Fruit fly (Drosophila melanogaster): Measurements from ENCODE around the gene Nepl16.

The Nepl16 gene

DNA sequence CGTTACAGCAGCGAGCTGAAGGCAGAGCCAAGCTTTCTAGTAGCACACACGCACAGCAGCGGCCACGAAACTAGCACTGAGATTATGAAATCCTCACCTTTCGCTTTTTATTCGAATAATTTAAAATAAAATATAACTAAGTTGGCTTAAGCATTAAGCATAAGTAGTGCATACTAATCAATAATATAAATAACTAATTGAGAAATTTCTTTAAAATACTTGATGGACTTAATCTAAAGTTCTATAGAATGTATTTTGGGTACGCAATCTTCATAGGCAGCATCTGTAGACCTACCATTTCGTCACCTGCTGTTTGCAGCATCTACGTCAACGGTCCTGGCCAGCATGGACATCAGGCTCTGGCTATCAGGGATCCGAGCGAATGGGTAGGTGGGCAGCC is 40.0 kb upstream of the Nepl16 start (continued):
- TF ChIP-seq D (optimal IDR thresholded peaks at IDR 0.05), result no peak
- TF ChIP-seq D (GFP tag; optimal IDR thresholded peaks at IDR 0.05), result no peak
- TF ChIP-seq ro (GFP tag; IDR thresholded peaks at IDR 0.05), result no peak
- TF ChIP-seq Meics (GFP tag; optimal IDR thresholded peaks at IDR 0.05), result peak; percentile 45
- TF ChIP-seq lab (GFP tag; optimal IDR thresholded peaks at IDR 0.05), result peak; percentile 55
- peak; percentile 58 for TF ChIP-seq CG7556 (GFP tag; optimal IDR thresholded peaks at IDR 0.05)
- peak; percentile 19 for TF ChIP-seq CG17359 (tag; optimal IDR thresholded peaks at IDR 0.05)
- TF ChIP-seq CG2120 (GFP tag; optimal IDR thresholded peaks at IDR 0.05), result peak; percentile 36
- no peak for TF ChIP-seq gsb-n (tag; optimal IDR thresholded peaks at IDR 0.05)
- peak; percentile 61; the same call in 2 of the 3 replicates for TF ChIP-seq row (GFP tag; IDR thresholded peaks at IDR 0.05)
- TF ChIP-seq Hr78 (GFP tag; optimal IDR thresholded peaks at IDR 0.05), result no peak
- TF ChIP-seq CG2889 (GFP tag; IDR thresholded peaks at IDR 0.05), result no peak
- TF ChIP-seq gt (GFP tag; IDR thresholded peaks at IDR 0.05), result no peak
- peak; percentile 13 for TF ChIP-seq CG10209 (GFP tag; optimal IDR thresholded peaks at IDR 0.05)
- no peak for TF ChIP-seq C15 (GFP tag; IDR thresholded peaks at IDR 0.05)
- peak; percentile 36 for TF ChIP-seq CG13424 (tag; optimal IDR thresholded peaks at IDR 0.05)
- TF ChIP-seq CG12219 (GFP tag; optimal IDR thresholded peaks at IDR 0.05), result peak; percentile 7
- TF ChIP-seq CG15514 (GFP tag; optimal IDR thresholded peaks at IDR 0.05), result peak; percentile 13
- TF ChIP-seq sqz (GFP tag; optimal IDR thresholded peaks at IDR 0.05), result no peak
- peak; percentile 46 for TF ChIP-seq grau (tag; optimal IDR thresholded peaks at IDR 0.05)
- TF ChIP-seq cwo (GFP tag; optimal IDR thresholded peaks at IDR 0.05), result peak; percentile 50
- TF ChIP-seq org-1 (GFP tag; optimal IDR thresholded peaks at IDR 0.05), result peak; percentile 10
- peak; percentile 29 for TF ChIP-seq Hand (GFP tag; optimal IDR thresholded peaks at IDR 0.05)
- no peak for TF ChIP-seq BEAF-32 (GFP tag; optimal IDR thresholded peaks at IDR 0.05)
- TF ChIP-seq dmrt99B (tag; optimal IDR thresholded peaks at IDR 0.05), result peak; percentile 52
- peak; percentile 47 for TF ChIP-seq gem (tag; optimal IDR thresholded peaks at IDR 0.05)
- no peak for TF ChIP-seq CG11695 (GFP tag; IDR thresholded peaks at IDR 0.05)
- no peak for TF ChIP-seq amos (GFP tag; IDR thresholded peaks at IDR 0.05; ENCODE audit: partially characterized antibody)
- peak; percentile 79 for TF ChIP-seq CG18599 (GFP tag; optimal IDR thresholded peaks at IDR 0.05)
- TF ChIP-seq CG34376 (GFP tag; optimal IDR thresholded peaks at IDR 0.05), result peak; percentile 23
- TF ChIP-seq sens (GFP tag), result peak; percentile 57
- TF ChIP-seq CG13296 (GFP tag; optimal IDR thresholded peaks at IDR 0.05), result peak; percentile 55
- TF ChIP-seq Hmr (GFP tag; optimal IDR thresholded peaks at IDR 0.05), result peak; percentile 34
- peak; percentile 5 for TF ChIP-seq Sox100B (GFP tag; optimal IDR thresholded peaks at IDR 0.05)
- no peak for TF ChIP-seq CG3065 (GFP tag; optimal IDR thresholded peaks at IDR 0.05)
- no peak for TF ChIP-seq wek (GFP tag; optimal IDR thresholded peaks at IDR 0.05)
- TF ChIP-seq Fer1 (GFP tag; optimal IDR thresholded peaks at IDR 0.05), result peak; percentile 70
- TF ChIP-seq CG7839 (tag; optimal IDR thresholded peaks at IDR 0.05), result peak; percentile 36
- no peak for TF ChIP-seq Sry-δ (GFP tag; optimal IDR thresholded peaks at IDR 0.05)
- TF ChIP-seq gro (GFP tag; optimal IDR thresholded peaks at IDR 0.05), result no peak
- 0 out of 3 replicates have a peak, but pooled peaks have one; percentile 25 for TF ChIP-seq CG7357 (GFP tag; IDR thresholded peaks at IDR 0.05)
- TF ChIP-seq CG10147 (GFP tag; optimal IDR thresholded peaks at IDR 0.05), result peak; percentile 48
- TF ChIP-seq CG14965 (GFP tag; optimal IDR thresholded peaks at IDR 0.05; ENCODE audit: borderline replicate concordance), result no peak
- TF ChIP-seq CG3281 (GFP tag; optimal IDR thresholded peaks at IDR 0.05), result peak; percentile 45
- peak; percentile 1 for TF ChIP-seq NfI (GFP tag; optimal IDR thresholded peaks at IDR 0.05)
- 0 out of 3 replicates have a peak, but pooled peaks have one; percentile 20 for TF ChIP-seq tgo (GFP tag; IDR thresholded peaks at IDR 0.05)
- peak; percentile 22 for TF ChIP-seq CG15269 (tag; optimal IDR thresholded peaks at IDR 0.05)
- TF ChIP-seq CG17385 (GFP tag; optimal IDR thresholded peaks at IDR 0.05), result peak; percentile 1
- TF ChIP-seq CG15073 (GFP tag; optimal IDR thresholded peaks at IDR 0.05), result no peak
- no peak for TF ChIP-seq CG18619 (GFP tag; optimal IDR thresholded peaks at IDR 0.05)
